Worm (Caenorhabditis elegans): Measurements from ENCODE around the gene T13C5.7.

DNA sequence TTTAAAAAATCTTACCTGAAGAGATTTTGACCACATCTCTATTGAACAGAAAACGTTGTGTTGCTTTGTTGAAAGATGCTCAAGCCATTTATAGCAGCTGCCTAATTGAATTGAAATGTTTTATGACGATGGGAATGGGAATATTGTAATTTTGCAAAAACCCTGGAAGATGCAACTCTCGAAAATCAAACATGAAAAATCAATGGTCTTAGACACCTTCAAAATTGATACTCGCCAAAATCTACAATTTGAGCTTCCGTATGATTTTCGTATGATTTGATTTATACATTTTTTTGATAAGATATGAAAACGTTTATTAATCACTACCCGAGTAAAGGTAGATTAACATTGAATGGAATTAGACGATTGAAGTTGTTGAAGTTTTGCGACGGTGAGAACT is 28.1 kb downstream of the T13C5.7 start, which contains the start of gene C14F11.7:
- TF ChIP-seq nhr-76 (tag; optimal IDR thresholded peaks at IDR 0.05) (no peak), nhr-12 (tag; optimal IDR thresholded peaks at IDR 0.05) (no peak), drap-1 (GFP tag; optimal IDR thresholded peaks at IDR 0.05) (no peak), zip-8 (tag; optimal IDR thresholded peaks at IDR 0.05) (no peak), unc-39 (tag; optimal IDR thresholded peaks at IDR 0.05) (no peak), unc-62 (GFP tag; optimal IDR thresholded peaks at IDR 0.05) (no peak), lsy-2 (tag; optimal IDR thresholded peaks at IDR 0.05) (no peak)
